Worm (Caenorhabditis elegans) whole organism, late embryonic: ENCODE results near the gene ugt-38.

Experiments
- C38D4.7 ChIP-seq: fragments of 200-800 bp; sonication (Bioruptor generic); optimal IDR thresholded peaks from 2 replicates; lab custom pipeline; 2018; ENCODE audit warnings: mild to moderate bottlenecking, missing genetic modification characterization, moderate library complexity, missing compliant biosample characterization
- F13H6.1 ChIP-seq: sonication (generic microtip); optimal IDR thresholded peaks from 2 replicates; lab custom pipeline; 2016; ENCODE audit warnings: missing genetic modification characterization, missing compliant biosample characterization
- K02D7.2 ChIP-seq: sonication (generic microtip); optimal IDR thresholded peaks from 2 replicates; lab custom pipeline; 2017; ENCODE audit warnings: mild to moderate bottlenecking, missing genetic modification characterization, missing compliant biosample characterization
- K09A11.1 ChIP-seq: sonication (generic microtip); optimal IDR thresholded peaks from 2 replicates; lab custom pipeline; 2017; ENCODE audit warnings: antibody characterized with exemption, mild to moderate bottlenecking, missing genetic modification characterization, missing compliant biosample characterization; ENCODE audit not compliant: insufficient read depth
- T23F11.4 ChIP-seq: fragments of 200-800 bp; sonication (Bioruptor generic); optimal IDR thresholded peaks from 2 replicates; lab custom pipeline; 2018; ENCODE audit warnings: mild to moderate bottlenecking, missing genetic modification characterization, missing compliant biosample characterization
- ahr-1 ChIP-seq: sonication (generic microtip); optimal IDR thresholded peaks from 2 replicates; lab custom pipeline; 2016; ENCODE audit warnings: missing genetic modification characterization, missing compliant biosample characterization
- ama-1 ChIP-seq: fragments of 150-350 bp; optimal IDR thresholded peaks from 2 replicates; lab custom pipeline; 2014
- ceh-18 ChIP-seq: sonication (generic microtip); optimal IDR thresholded peaks from 2 replicates; lab custom pipeline; 2016; ENCODE audit warnings: missing genetic modification characterization, missing compliant biosample characterization
- ceh-19 ChIP-seq: fragments of 200-800 bp; sonication (Bioruptor generic); optimal IDR thresholded peaks from 2 replicates; lab custom pipeline; 2018; ENCODE audit warnings: mild to moderate bottlenecking, missing genetic modification characterization, missing compliant biosample characterization
- ceh-22 ChIP-seq: sonication (generic microtip); optimal IDR thresholded peaks from 2 replicates; lab custom pipeline; 2017; ENCODE audit warnings: missing biosample characterization, missing genetic modification characterization
- ceh-24 ChIP-seq: sonication (generic microtip); optimal IDR thresholded peaks from 2 replicates; lab custom pipeline; 2016; ENCODE audit warnings: mild to moderate bottlenecking, missing genetic modification characterization, missing compliant biosample characterization
- ceh-30 ChIP-seq: fragments of 150-350 bp; optimal IDR thresholded peaks from 2 replicates; lab custom pipeline; 2014; ENCODE audit warnings: missing biosample characterization, missing genetic modification characterization
- ceh-31 ChIP-seq: sonication (generic microtip); optimal IDR thresholded peaks from 2 replicates; lab custom pipeline; 2016; ENCODE audit warnings: missing genetic modification characterization, missing compliant biosample characterization
- ceh-45 ChIP-seq: fragments of 200-800 bp; sonication (Bioruptor generic); IDR thresholded peaks from 2 replicates; pipeline ENCODE4 v1.3.6; 2022; ENCODE audit warnings: missing genetic modification reagents, missing genetic modification characterization, missing compliant biosample characterization
- dve-1 ChIP-seq: sonication (generic microtip); optimal IDR thresholded peaks from 2 replicates; lab custom pipeline; 2017; ENCODE audit warnings: antibody characterized with exemption, mild to moderate bottlenecking, missing genetic modification characterization, missing compliant biosample characterization
- elt-4 ChIP-seq: sonication (generic microtip); optimal IDR thresholded peaks from 2 replicates; lab custom pipeline; 2016; ENCODE audit warnings: missing genetic modification characterization, missing compliant biosample characterization
- ets-4 ChIP-seq: sonication (generic microtip); optimal IDR thresholded peaks from 2 replicates; lab custom pipeline; 2016; ENCODE audit warnings: missing genetic modification characterization, missing compliant biosample characterization
- eyg-1 ChIP-seq: sonication (generic microtip); optimal IDR thresholded peaks from 2 replicates; lab custom pipeline; 2016; ENCODE audit warnings: missing genotype, missing genetic modification characterization, missing compliant biosample characterization
- fax-1 ChIP-seq: sonication (generic microtip); optimal IDR thresholded peaks from 2 replicates; lab custom pipeline; 2016; ENCODE audit warnings: missing genotype, missing genetic modification characterization, missing compliant biosample characterization
- fkh-10 ChIP-seq: fragments of 150-350 bp; optimal IDR thresholded peaks from 2 replicates; lab custom pipeline; 2014; ENCODE audit warnings: missing biosample characterization, missing genetic modification reagents, missing genetic modification characterization
- fkh-6 ChIP-seq: sonication (generic microtip); optimal IDR thresholded peaks from 2 replicates; lab custom pipeline; 2016; ENCODE audit warnings: missing genetic modification characterization, missing compliant biosample characterization
- hlh-30 ChIP-seq: sonication (generic microtip); optimal IDR thresholded peaks from 2 replicates; lab custom pipeline; 2017; ENCODE audit warnings: antibody characterized with exemption, missing genetic modification characterization, missing compliant biosample characterization; ENCODE audit not compliant: insufficient read depth
- hlh-8 ChIP-seq: sonication (generic microtip); optimal IDR thresholded peaks from 2 replicates; lab custom pipeline; 2016; ENCODE audit warnings: missing genotype, missing genetic modification characterization, missing compliant biosample characterization
- lin-11 ChIP-seq: fragments of 200-800 bp; sonication (Bioruptor generic); optimal IDR thresholded peaks from 2 replicates; lab custom pipeline; 2018; ENCODE audit warnings: mild to moderate bottlenecking, missing genetic modification characterization, missing compliant biosample characterization
- nfya-1 ChIP-seq: sonication (generic microtip); optimal IDR thresholded peaks from 2 replicates; lab custom pipeline; 2017; ENCODE audit warnings: missing genetic modification characterization, mild to moderate bottlenecking, missing compliant biosample characterization, antibody characterized with exemption, moderate library complexity
- npax-4 ChIP-seq: sonication (generic microtip); optimal IDR thresholded peaks from 2 replicates; lab custom pipeline; 2016; ENCODE audit warnings: missing genetic modification characterization, missing compliant biosample characterization
- odd-2 ChIP-seq: sonication (generic microtip); optimal IDR thresholded peaks from 2 replicates; lab custom pipeline; 2017; ENCODE audit warnings: antibody characterized with exemption, mild to moderate bottlenecking, missing genetic modification characterization, missing compliant biosample characterization
- pat-9 ChIP-seq: fragments of 200-800 bp; sonication (Bioruptor generic); optimal IDR thresholded peaks from 2 replicates; lab custom pipeline; 2018; ENCODE audit warnings: mild to moderate bottlenecking, missing genetic modification characterization, moderate library complexity, missing compliant biosample characterization
- pax-1 ChIP-seq: fragments of 150-350 bp; optimal IDR thresholded peaks from 2 replicates; lab custom pipeline; 2014; ENCODE audit warnings: missing biosample characterization, missing genetic modification characterization
- pha-2 ChIP-seq: sonication (generic microtip); optimal IDR thresholded peaks from 2 replicates; lab custom pipeline; 2017; ENCODE audit warnings: mild to moderate bottlenecking, missing genetic modification characterization, missing compliant biosample characterization
- pha-4 ChIP-seq: fragments of 150-350 bp; optimal IDR thresholded peaks from 2 replicates; lab custom pipeline; 2018; ENCODE audit warnings: missing biosample characterization, missing genetic modification reagents, missing genetic modification characterization
- pqm-1 ChIP-seq: sonication (generic microtip); optimal IDR thresholded peaks from 2 replicates; lab custom pipeline; 2016; ENCODE audit warnings: missing genetic modification characterization, missing compliant biosample characterization
- pros-1 ChIP-seq: fragments of 150-350 bp; optimal IDR thresholded peaks from 2 replicates; lab custom pipeline; 2014; ENCODE audit warnings: missing biosample characterization, missing genetic modification reagents, missing genetic modification characterization
- sdc-2 ChIP-seq: sonication (generic microtip); optimal IDR thresholded peaks from 2 replicates; lab custom pipeline; 2016; ENCODE audit warnings: missing genotype, missing genetic modification characterization, missing compliant biosample characterization
- sox-2 ChIP-seq: fragments of 200-800 bp; sonication (Bioruptor generic); IDR thresholded peaks from 2 replicates; pipeline ENCODE4 v1.3.6; 2022; ENCODE audit warnings: missing genetic modification reagents, missing genetic modification characterization, missing compliant biosample characterization
- syd-9 ChIP-seq: sonication (generic microtip); optimal IDR thresholded peaks from 2 replicates; lab custom pipeline; 2016; ENCODE audit warnings: mild to moderate bottlenecking, missing genetic modification characterization, moderate library complexity, missing compliant biosample characterization
- tbx-2 ChIP-seq: sonication (generic microtip); optimal IDR thresholded peaks from 2 replicates; lab custom pipeline; 2016; ENCODE audit warnings: missing genetic modification characterization, missing compliant biosample characterization
- unc-3 ChIP-seq, 2 experiments: fragments of 200-800 bp in 1 of 2; sonication (Bioruptor generic) in 1 of 2; sonication (generic microtip) in 1 of 2; conservative IDR thresholded peaks in 1 of 2; optimal IDR thresholded peaks in 1 of 2; 2 replicates each; pipeline versions ENCODE4 v1.3.6 to Lab custom; 2016 to 2022; ENCODE audit warnings: missing compliant biosample characterization in 2 of 2, missing genetic modification characterization in 2 of 2, missing genetic modification reagents in 1 of 2
- unc-42 ChIP-seq: sonication (generic microtip); optimal IDR thresholded peaks from 2 replicates; lab custom pipeline; 2016; ENCODE audit warnings: missing genotype, missing genetic modification characterization, missing compliant biosample characterization
- zip-5 ChIP-seq: sonication (generic microtip); optimal IDR thresholded peaks from 2 replicates; lab custom pipeline; 2016; ENCODE audit warnings: missing genetic modification characterization, missing compliant biosample characterization
- ztf-16 ChIP-seq: sonication (generic microtip); optimal IDR thresholded peaks from 2 replicates; lab custom pipeline; 2017; ENCODE audit warnings: missing genetic modification characterization, missing compliant biosample characterization

Gene ugt-38

DNA sequence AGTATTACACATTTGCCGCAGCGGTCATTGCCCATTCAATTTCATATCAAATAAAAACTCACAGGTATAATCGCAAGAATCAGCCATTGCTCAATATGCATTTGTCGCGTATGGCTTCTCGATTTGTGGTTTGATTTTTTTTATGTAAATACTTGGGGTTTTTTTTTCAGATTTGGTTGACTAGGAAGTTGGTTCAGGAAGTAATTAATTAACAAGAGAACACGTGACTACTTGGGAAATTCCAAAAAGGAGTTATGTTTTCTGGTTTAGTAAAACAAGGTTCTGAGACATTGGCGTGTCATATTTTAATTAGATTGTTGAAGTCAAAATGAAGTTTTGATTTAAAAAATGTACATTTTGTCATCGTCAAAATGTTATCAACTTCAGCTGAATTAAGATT is 16.3 kb downstream of the ugt-38 start, which contains the start of gene srx-36:
Gene srx-36 (minus strand): TSS at position 101 of the 400 bp plus-strand sequence.
- TF ChIP-seq ceh-19 (GFP tag; lab: Kevin White, UChicago) (no peak), ceh-31 (tag; lab: Kevin White, UChicago) (no peak), ets-4 (tag; lab: Kevin White, UChicago) (no peak), pat-9 (no peak), lin-11 (tag; lab: Kevin White, UChicago) (no peak), ceh-22 (no peak), T23F11.4 (GFP tag; lab: Kevin White, UChicago) (no peak), fax-1 (no peak), zip-5 (tag; lab: Kevin White, UChicago) (no peak), npax-4 (tag; lab: Kevin White, UChicago) (no peak), unc-3 (GFP tag; conservative IDR thresholded peaks at IDR 0.05; lab: Robert Waterston, UW) (no peak), unc-3 (tag; optimal IDR thresholded peaks at IDR 0.05; lab: Kevin White, UChicago) (no peak), K02D7.2 (tag; lab: Kevin White, UChicago) (no peak)
- TF ChIP-seq, all 69 proteins: peak for 0

DNA sequence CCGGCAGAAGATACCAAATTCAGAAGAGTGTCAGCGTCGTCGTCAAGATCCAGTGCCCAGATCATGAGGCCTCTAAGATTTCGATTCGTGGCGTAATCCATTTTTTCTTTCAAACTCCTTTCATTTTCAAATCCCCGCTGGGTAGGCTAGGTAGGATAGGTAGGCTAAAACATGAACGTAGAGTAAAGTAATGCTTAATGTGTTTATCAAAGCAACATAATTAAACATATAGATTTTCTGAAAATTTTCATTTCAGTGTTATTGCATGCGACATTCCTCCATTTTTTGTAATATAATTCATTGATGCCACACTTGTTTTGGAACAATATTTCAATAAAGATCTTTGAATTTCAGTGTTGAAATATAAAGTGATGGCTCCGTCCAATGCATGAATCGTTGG is 17.8 kb downstream of the ugt-38 start, which contains the start of gene T01C4.8:
Gene T01C4.8 (minus strand): TSS at position 101 of the 400 bp plus-strand sequence.
- TF ChIP-seq ceh-24 (tag; lab: Kevin White, UChicago) (no peak), eyg-1 (tag; lab: Kevin White, UChicago) (no peak), ceh-18 (tag; lab: Kevin White, UChicago) (no peak), pqm-1 (tag; lab: Kevin White, UChicago) (no peak), ama-1 (lab: Kevin White, UChicago) (no peak), F13H6.1 (tag; lab: Kevin White, UChicago) (no peak), ceh-30 (tag; lab: Kevin White, UChicago) (no peak), pax-1 (tag; lab: Kevin White, UChicago) (no peak), odd-2 (tag; lab: Kevin White, UChicago) (no peak), sox-2 (GFP tag; lab: Robert Waterston, UW) (no peak), sdc-2 (tag; lab: Kevin White, UChicago) (no peak), ztf-16 (tag; lab: Kevin White, UChicago) (no peak), ceh-45 (no peak), pros-1 (tag; lab: Kevin White, UChicago) (no peak), hlh-8 (tag; lab: Kevin White, UChicago) (no peak), C38D4.7 (GFP tag; lab: Kevin White, UChicago) (no peak), K09A11.1 (tag; lab: Kevin White, UChicago) (no peak), pha-4 (tag; lab: Kevin White, UChicago) (no peak)

DNA sequence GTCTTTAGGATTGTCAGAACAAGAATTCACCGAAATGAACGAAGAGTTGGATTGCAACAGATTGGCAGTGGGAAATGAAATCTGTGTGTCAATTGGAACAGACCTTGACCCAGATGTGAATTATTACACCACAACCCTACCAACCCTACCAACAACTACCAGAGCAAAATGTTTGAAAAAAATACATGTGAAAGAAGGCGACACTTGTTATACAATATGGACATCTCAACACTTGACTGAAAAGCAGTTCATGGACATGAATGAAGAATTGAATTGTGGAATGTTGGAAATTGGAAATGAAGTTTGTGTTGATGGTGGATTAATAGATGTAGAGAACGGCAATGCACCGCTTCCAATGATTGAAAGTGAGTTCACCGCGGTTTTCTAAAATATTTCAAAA is 23.3 kb downstream of the ugt-38 start:
- TF ChIP-seq C38D4.7 (GFP tag; lab: Kevin White, UChicago) (no peak), syd-9 (tag; lab: Kevin White, UChicago) (no peak), ahr-1 (tag; lab: Kevin White, UChicago) (no peak), ceh-18 (tag; lab: Kevin White, UChicago) (no peak), fkh-10 (GFP tag; lab: Kevin White, UChicago) (no peak), ztf-16 (tag; lab: Kevin White, UChicago) (no peak), fkh-6 (no peak), ceh-45 (no peak), elt-4 (tag; lab: Kevin White, UChicago) (no peak), unc-42 (tag; lab: Kevin White, UChicago) (no peak), npax-4 (tag; lab: Kevin White, UChicago) (no peak)

DNA sequence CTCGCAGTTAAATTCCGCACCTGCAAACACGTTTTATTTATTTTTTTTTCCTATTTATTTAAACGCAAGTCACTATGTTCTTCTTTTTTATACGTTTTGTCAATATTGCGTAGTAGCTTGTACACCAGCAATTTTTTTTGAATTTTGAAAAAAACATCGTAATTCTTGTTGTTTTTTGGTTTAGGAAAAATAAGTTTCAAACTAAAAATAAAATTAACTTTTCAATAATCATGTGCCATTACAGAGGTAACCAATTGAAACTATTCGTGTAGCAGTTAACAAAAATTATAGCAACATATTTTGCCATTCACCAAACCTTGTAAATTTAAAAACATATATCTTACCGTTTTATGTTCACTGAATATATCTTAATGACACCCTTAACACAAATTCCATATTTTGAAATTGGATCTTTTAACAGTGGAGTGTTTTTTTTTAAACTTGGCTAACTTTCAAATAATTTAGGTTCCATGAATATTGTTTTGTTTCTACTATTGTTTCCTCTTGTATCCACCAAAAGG is 24.0 kb downstream of the ugt-38 start, which contains the start of gene lmd-5:
Gene lmd-5 (plus strand): TSS at position 471 of the 521 bp plus-strand sequence.
- TF ChIP-seq sox-2 (GFP tag; lab: Robert Waterston, UW) (no peak), hlh-30 (tag; lab: Kevin White, UChicago) (no peak), dve-1 (tag; lab: Kevin White, UChicago) (no peak), pha-2 (no peak), fax-1 (no peak), tbx-2 (no peak), nfya-1 (no peak), unc-3 (GFP tag; conservative IDR thresholded peaks at IDR 0.05; lab: Robert Waterston, UW) (no peak), unc-3 (tag; optimal IDR thresholded peaks at IDR 0.05; lab: Kevin White, UChicago) (no peak), eyg-1 (tag; lab: Kevin White, UChicago) (no peak), ets-4 (tag; lab: Kevin White, UChicago) (no peak)
- TF ChIP-seq, all 69 proteins: peak for 0
